Fruit fly (Drosophila melanogaster) whole organism, embryonic: ENCODE measurements around the gene CG10948.
A peak's percentile ranks its signal among the peaks of the same experiment; 100 is the strongest.

ENCODE experiments used
- Bdp1 ChIP-seq: fragments of 200-800 bp; sonication (Bioruptor generic); optimal IDR thresholded peaks from 3 replicates; lab custom pipeline; 2016; ENCODE audit warnings: missing biosample characterization, missing genetic modification characterization
- CG12391 ChIP-seq: fragments of 200-800 bp; sonication (Bioruptor generic); optimal IDR thresholded peaks from 3 replicates; lab custom pipeline; 2018; ENCODE audit warnings: missing biosample characterization, mild to moderate bottlenecking, missing genetic modification characterization, moderate library complexity
- CG12744 ChIP-seq: fragments of 200-800 bp; sonication (Bioruptor generic); optimal IDR thresholded peaks from 2 replicates; lab custom pipeline; 2016; ENCODE audit warnings: missing biosample characterization, missing genetic modification characterization
- CG12769 ChIP-seq: fragments of 200-800 bp; sonication (Bioruptor generic); optimal IDR thresholded peaks from 2 replicates; lab custom pipeline; 2019; ENCODE audit warnings: missing biosample characterization, mild to moderate bottlenecking, missing genetic modification characterization, moderate library complexity
- CG13775 ChIP-seq: fragments of 200-800 bp; sonication (Bioruptor generic); optimal IDR thresholded peaks from 3 replicates; lab custom pipeline; 2017; ENCODE audit warnings: missing biosample characterization, mild to moderate bottlenecking, missing genetic modification characterization
- CG14050 ChIP-seq: fragments of 200-800 bp; sonication (Bioruptor generic); IDR thresholded peaks from 3 replicates; pipeline ENCODE4 v1.3.6; 2022; ENCODE audit warnings: missing biosample characterization, missing genetic modification characterization
- CG14710 ChIP-seq: fragments of 200-800 bp; sonication (Bioruptor generic); optimal IDR thresholded peaks from 3 replicates; lab custom pipeline; 2019; ENCODE audit warnings: missing biosample characterization, mild to moderate bottlenecking, missing genetic modification characterization, moderate library complexity
- CG14965 ChIP-seq: fragments of 200-800 bp; sonication (Bioruptor generic); optimal IDR thresholded peaks from 2 replicates; lab custom pipeline; 2016; ENCODE audit warnings: missing biosample characterization, missing genetic modification characterization, borderline replicate concordance
- CG15514 ChIP-seq: fragments of 200-800 bp; sonication (Bioruptor generic); optimal IDR thresholded peaks from 3 replicates; lab custom pipeline; 2017; ENCODE audit warnings: missing biosample characterization, missing genetic modification characterization, mild to moderate bottlenecking, moderate library complexity, missing genetic modification reagents
- CG15601 ChIP-seq: fragments of 200-800 bp; sonication (Bioruptor generic); optimal IDR thresholded peaks from 3 replicates; lab custom pipeline; 2019; ENCODE audit warnings: missing biosample characterization, mild to moderate bottlenecking, missing genetic modification characterization, moderate library complexity
- CG17612 ChIP-seq: fragments of 200-800 bp; sonication (Bioruptor generic); IDR thresholded peaks from 2 replicates; pipeline ENCODE4 v1.3.6; 2022; ENCODE audit warnings: missing biosample characterization, missing genetic modification characterization
- CG1792 ChIP-seq: fragments of 200-800 bp; sonication (Bioruptor generic); optimal IDR thresholded peaks from 2 replicates; lab custom pipeline; 2016; ENCODE audit warnings: missing biosample characterization, missing genetic modification characterization
- CG18599 ChIP-seq: fragments of 200-800 bp; sonication (Bioruptor generic); optimal IDR thresholded peaks from 3 replicates; lab custom pipeline; 2017; ENCODE audit warnings: missing biosample characterization, missing genetic modification characterization, mild to moderate bottlenecking, moderate library complexity, missing genetic modification reagents
- CG30020 ChIP-seq: fragments of 200-800 bp; optimal IDR thresholded peaks from 2 replicates; lab custom pipeline; 2019; ENCODE audit warnings: missing biosample characterization, mild to moderate bottlenecking, missing genetic modification characterization, moderate library complexity
- CG3065 ChIP-seq: fragments of 200-800 bp; sonication (Bioruptor generic); optimal IDR thresholded peaks from 2 replicates; lab custom pipeline; 2016; ENCODE audit warnings: missing biosample characterization, missing genetic modification characterization
- CG4617 ChIP-seq: fragments of 200-800 bp; sonication (Bioruptor generic); optimal IDR thresholded peaks from 3 replicates; lab custom pipeline; 2016; ENCODE audit warnings: missing biosample characterization, missing genetic modification characterization, borderline replicate concordance
- CG4707 ChIP-seq: fragments of 200-800 bp; sonication (Bioruptor generic); optimal IDR thresholded peaks from 2 replicates; lab custom pipeline; 2018; ENCODE audit warnings: missing biosample characterization, mild to moderate bottlenecking, missing genetic modification characterization, moderate library complexity
- CG4854 ChIP-seq: fragments of 200-800 bp; sonication (Bioruptor generic); optimal IDR thresholded peaks from 2 replicates; lab custom pipeline; 2016; ENCODE audit warnings: missing biosample characterization, missing genetic modification characterization, inconsistent platforms
- CG8388 ChIP-seq: fragments of 200-800 bp; sonication (Bioruptor generic); optimal IDR thresholded peaks from 2 replicates; lab custom pipeline; 2019; ENCODE audit warnings: missing biosample characterization, mild to moderate bottlenecking, missing genetic modification characterization, moderate library complexity
- CG8478 ChIP-seq: fragments of >200 bp; optimal IDR thresholded peaks from 2 replicates; lab custom pipeline; 2018
- CG9727 ChIP-seq: fragments of 200-800 bp; sonication (Bioruptor generic); optimal IDR thresholded peaks from 3 replicates; lab custom pipeline; 2017; ENCODE audit warnings: missing biosample characterization, mild to moderate bottlenecking, missing genetic modification characterization
- CHES-1-like ChIP-seq: fragments of 200-800 bp; sonication (Bioruptor generic); optimal IDR thresholded peaks from 2 replicates; lab custom pipeline; 2016; ENCODE audit warnings: missing biosample characterization, missing genetic modification characterization
- CkIIα-i1 ChIP-seq: fragments of 200-800 bp; sonication (Bioruptor generic); IDR thresholded peaks from 2 replicates; pipeline ENCODE4 v1.3.6; 2022; ENCODE audit warnings: missing biosample characterization, missing genetic modification characterization
- Dfd ChIP-seq, 2 experiments: fragments of >200 bp; optimal IDR thresholded peaks; 2 replicates each; lab custom pipeline; 2017; ENCODE audit warnings: missing biosample characterization in 2 of 2, missing genetic modification characterization in 2 of 2
- Fer2 ChIP-seq: fragments of 200-800 bp; sonication (Bioruptor generic); optimal IDR thresholded peaks from 2 replicates; lab custom pipeline; 2018; ENCODE audit warnings: missing biosample characterization, mild to moderate bottlenecking, missing genetic modification characterization, moderate library complexity
- Hmr ChIP-seq: fragments of 200-800 bp; sonication (Bioruptor generic); optimal IDR thresholded peaks from 3 replicates; lab custom pipeline; 2017; ENCODE audit warnings: mild to moderate bottlenecking, missing biosample characterization, missing genetic modification reagents, missing genetic modification characterization
- Hsf ChIP-seq: fragments of 200-800 bp; sonication (Bioruptor generic); optimal IDR thresholded peaks from 3 replicates; lab custom pipeline; 2016; ENCODE audit warnings: missing biosample characterization, missing genetic modification characterization
- Mes4 ChIP-seq: fragments of 200-800 bp; sonication (Bioruptor generic); optimal IDR thresholded peaks from 2 replicates; lab custom pipeline; 2016; ENCODE audit warnings: missing biosample characterization, missing genetic modification characterization
- Sry-β ChIP-seq: fragments of 200-800 bp; sonication (Bioruptor generic); optimal IDR thresholded peaks from 2 replicates; lab custom pipeline; 2018; ENCODE audit warnings: missing biosample characterization, mild to moderate bottlenecking, missing genetic modification characterization, moderate library complexity
- Ssrp ChIP-seq: fragments of 200-800 bp; sonication (Bioruptor generic); optimal IDR thresholded peaks from 2 replicates; lab custom pipeline; 2018; ENCODE audit warnings: missing biosample characterization, mild to moderate bottlenecking, missing genetic modification characterization, moderate library complexity
- bab2 ChIP-seq: fragments of 200-800 bp; sonication (Bioruptor generic); optimal IDR thresholded peaks from 2 replicates; lab custom pipeline; 2016; ENCODE audit warnings: missing biosample characterization, missing genetic modification characterization
- bigmax ChIP-seq: fragments of 200-800 bp; sonication (Bioruptor generic); optimal IDR thresholded peaks from 2 replicates; lab custom pipeline; 2018; ENCODE audit warnings: missing biosample characterization, mild to moderate bottlenecking, missing genetic modification characterization
- croc ChIP-seq: fragments of 200-800 bp; sonication (Bioruptor generic); conservative IDR thresholded peaks from 3 replicates; pipeline ENCODE4 v1.3.6; 2022; ENCODE audit warnings: missing biosample characterization, missing genetic modification characterization
- dmrt11E ChIP-seq: fragments of 200-800 bp; sonication (Bioruptor generic); optimal IDR thresholded peaks from 3 replicates; lab custom pipeline; 2018; ENCODE audit warnings: missing biosample characterization, mild to moderate bottlenecking, missing genetic modification characterization, moderate library complexity
- ems ChIP-seq: fragments of 200-800 bp; sonication (Bioruptor generic); optimal IDR thresholded peaks from 3 replicates; lab custom pipeline; 2016; ENCODE audit warnings: missing biosample characterization, missing genetic modification characterization
- fd3F ChIP-seq: fragments of 200-800 bp; sonication (Bioruptor generic); optimal IDR thresholded peaks from 2 replicates; lab custom pipeline; 2018; ENCODE audit warnings: missing biosample characterization, mild to moderate bottlenecking, missing genetic modification characterization, moderate library complexity
- kay ChIP-seq: fragments of 200-800 bp; sonication (Bioruptor generic); optimal IDR thresholded peaks from 2 replicates; lab custom pipeline; 2016; ENCODE audit warnings: missing biosample characterization, missing genetic modification characterization
- lola ChIP-seq, 3 experiments: fragments of >200 bp in 2 of 3; fragments of 200-800 bp in 1 of 3; sonication (Bioruptor generic) in 1 of 3; optimal IDR thresholded peaks; 2 replicates each; lab custom pipeline; 2017 to 2019; ENCODE audit warnings: missing biosample characterization in 3 of 3, missing genetic modification characterization in 3 of 3, mild to moderate bottlenecking in 1 of 3, moderate library complexity in 1 of 3
- mam ChIP-seq: fragments of 200-800 bp; sonication (Bioruptor generic); optimal IDR thresholded peaks from 3 replicates; lab custom pipeline; 2016; ENCODE audit warnings: missing biosample characterization, missing genetic modification characterization
- mirr ChIP-seq: fragments of 200-800 bp; sonication (Bioruptor generic); optimal IDR thresholded peaks from 3 replicates; lab custom pipeline; 2018; ENCODE audit warnings: missing biosample characterization, mild to moderate bottlenecking, missing genetic modification characterization
- nerfin-2 ChIP-seq: fragments of 200-800 bp; sonication (Bioruptor generic); IDR thresholded peaks from 2 replicates; pipeline ENCODE4 v1.3.6; 2022; ENCODE audit warnings: missing biosample characterization, missing genetic modification characterization; ENCODE audit not compliant: partially characterized antibody
- peb ChIP-seq: fragments of 200-800 bp; sonication (Bioruptor generic); IDR thresholded peaks from 2 replicates; pipeline ENCODE4 v1.3.6; 2022; ENCODE audit warnings: missing biosample characterization, missing genetic modification characterization
- pzg ChIP-seq: fragments of 200-800 bp; sonication (Bioruptor generic); optimal IDR thresholded peaks from 3 replicates; lab custom pipeline; 2018; ENCODE audit warnings: missing biosample characterization, mild to moderate bottlenecking, missing genetic modification characterization, moderate library complexity
- ranshi ChIP-seq: fragments of 200-800 bp; sonication (Bioruptor generic); IDR thresholded peaks from 2 replicates; pipeline ENCODE4 v1.3.6; 2022; ENCODE audit warnings: missing biosample characterization, missing genetic modification characterization
- sens-2 ChIP-seq: fragments of 200-800 bp; sonication (Bioruptor generic); IDR thresholded peaks from 2 replicates; pipeline ENCODE4 v1.3.6; 2022; ENCODE audit warnings: missing biosample characterization, missing genetic modification characterization
- slp2 ChIP-seq: fragments of 200-800 bp; sonication (Bioruptor generic); optimal IDR thresholded peaks from 2 replicates; lab custom pipeline; 2016; ENCODE audit warnings: missing biosample characterization, missing genetic modification characterization
- stc ChIP-seq: fragments of 200-800 bp; sonication (Bioruptor generic); IDR thresholded peaks from 2 replicates; pipeline ENCODE4 v1.3.6; 2022; ENCODE audit warnings: missing biosample characterization, missing genetic modification characterization
- vnd ChIP-seq: fragments of 200-800 bp; sonication (Bioruptor generic); IDR thresholded peaks from 3 replicates; pipeline ENCODE4 v1.3.6; 2022; ENCODE audit warnings: missing biosample characterization, missing genetic modification characterization; ENCODE audit not compliant: partially characterized antibody

The CG10948 gene

dm6 chr3L:12813907-12814306 is 36.0 kb downstream of the CG10948 start, which contains the start of the genes Sf3a2 and CG42588 (continued):
- TF ChIP-seq dmrt11E (tag; lab: Kevin White, UChicago) (peak; percentile 71), ems (GFP tag; lab: Kevin White, UChicago) (peak; percentile 47), CG14710 (tag; lab: Kevin White, UChicago) (peak; percentile 86), CG1792 (GFP tag; lab: Kevin White, UChicago) (peak; percentile 17), stc (GFP tag; lab: Robert Waterston, UW) (0 out of 2 replicates have a peak, but pooled peaks have one; percentile 12), CG8478 (lab: Kevin White, UChicago) (no peak), ranshi (peak; percentile 68; the same call in 1 of the 2 replicates), Hsf (GFP tag; lab: Kevin White, UChicago) (peak; percentile 73), Ssrp (tag; lab: Kevin White, UChicago) (peak; percentile 54), CG12391 (tag; lab: Kevin White, UChicago) (peak; percentile 88), Sry-β (GFP tag; lab: Kevin White, UChicago) (no peak), CG30020 (peak; percentile 79), bab2 (peak; percentile 49), slp2 (GFP tag; lab: Kevin White, UChicago) (no peak), kay (peak; percentile 29), CG12769 (tag; lab: Kevin White, UChicago) (no peak), CG14965 (no peak), vnd (GFP tag; lab: Robert Waterston, UW) (peak; percentile 68), CG4854 (peak; percentile 44), sens-2 (GFP tag; lab: Robert Waterston, UW) (no peak), CG3065 (GFP tag; lab: Kevin White, UChicago) (no peak), bigmax (no peak), CG12744 (GFP tag; lab: Kevin White, UChicago) (no peak), mirr (no peak), peb (no peak), pzg (GFP tag; lab: Kevin White, UChicago) (peak; percentile 66), CG8388 (GFP tag; lab: Kevin White, UChicago) (peak; percentile 35), lola (GFP tag; optimal IDR thresholded peaks at IDR 0.05; lab: Kevin White, UChicago) (peak in 1 of 3 experiments; percentile 69), Dfd (GFP tag; optimal IDR thresholded peaks at IDR 0.05; lab: Kevin White, UChicago) (no peak), CG17612 (GFP tag; lab: Robert Waterston, UW) (no peak), Fer2 (tag; lab: Kevin White, UChicago) (peak; percentile 41), CG4707 (GFP tag; lab: Kevin White, UChicago) (no peak), CG18599 (GFP tag; lab: Kevin White, UChicago) (no peak), CkIIα-i1 (no peak), mam (peak; percentile 74), Mes4 (no peak)
- TF ChIP-seq, all 482 proteins: peak for 229

DNA sequence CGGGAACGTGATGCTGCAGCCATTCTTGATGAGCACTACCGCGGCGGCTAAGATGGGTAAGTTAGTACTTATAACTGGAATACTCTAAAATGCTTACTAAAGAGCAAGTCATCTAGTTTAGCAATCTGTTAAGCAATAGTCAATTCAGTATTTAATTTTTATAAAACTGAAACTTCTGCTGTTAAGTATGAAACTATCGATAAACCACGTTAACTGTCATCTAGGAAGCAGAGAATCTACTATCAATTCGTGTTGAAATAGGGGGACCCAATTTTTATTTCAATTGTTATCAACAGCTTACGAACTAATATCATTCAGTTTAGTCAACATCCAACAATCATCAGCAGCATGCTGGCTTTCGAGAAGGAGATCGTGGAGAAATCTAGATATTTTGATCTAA is 41.5 kb downstream of the CG10948 start, which contains the start of gene CG32110:
TSS of gene CG32110 (plus strand) at position 301 of the 400 bp plus-strand sequence.
- TF ChIP-seq Hmr (GFP tag; lab: Kevin White, UChicago) (no peak), croc (GFP tag; lab: Robert Waterston, UW) (no peak), Hsf (GFP tag; lab: Kevin White, UChicago) (no peak), CG15514 (GFP tag; lab: Kevin White, UChicago) (no peak), mirr (no peak), CHES-1-like (GFP tag; lab: Kevin White, UChicago) (no peak), CG9727 (GFP tag; lab: Kevin White, UChicago) (no peak), CG13775 (GFP tag; lab: Kevin White, UChicago) (no peak), fd3F (GFP tag; lab: Kevin White, UChicago) (no peak), nerfin-2 (GFP tag; lab: Robert Waterston, UW) (no peak), CG14050 (no peak), Bdp1 (GFP tag; lab: Kevin White, UChicago) (no peak), CG15601 (no peak), ems (GFP tag; lab: Kevin White, UChicago) (no peak), CG4617 (no peak)
